Fruit fly (Drosophila melanogaster): Measurements from ENCODE around the gene CanA-14F.

dm6 chrX:16586178-16586890, 638 bp downstream of the CanA-14F start:
- no peak for TF ChIP-seq Hr96 (GFP tag; optimal IDR thresholded peaks at IDR 0.05)
- TF ChIP-seq CG7045 (GFP tag; optimal IDR thresholded peaks at IDR 0.05): no peak
- TF ChIP-seq pad (GFP tag; optimal IDR thresholded peaks at IDR 0.05): peak; percentile 29
- no peak for TF ChIP-seq CG1620 (GFP tag; optimal IDR thresholded peaks at IDR 0.05)
- TF ChIP-seq kay (GFP tag; ENCODE audit: borderline replicate concordance): peak; percentile 91
- TF ChIP-seq Crg-1 (GFP tag; optimal IDR thresholded peaks at IDR 0.05): no peak
- TF ChIP-seq tj (GFP tag; optimal IDR thresholded peaks at IDR 0.05): no peak
- no peak for TF ChIP-seq cic (GFP tag; optimal IDR thresholded peaks at IDR 0.05)
